Fruit fly (Drosophila melanogaster): Measurements from ENCODE around the gene nab.

Gene nab

dm6 chr3L:4122185-4122767 lies 38.5 kb downstream of the nab start, which contains the start of gene Chd64 (continued):
- TF ChIP-seq CG12942 (GFP tag; optimal IDR thresholded peaks at IDR 0.05) = no peak
- TF ChIP-seq CG32532 (GFP tag; IDR thresholded peaks at IDR 0.05) = no peak; the same call in none of the 2 replicates
- peak; percentile 67 for TF ChIP-seq CG2678 (tag; optimal IDR thresholded peaks at IDR 0.05)
- TF ChIP-seq CG4282 (GFP tag; optimal IDR thresholded peaks at IDR 0.05) = no peak
- peak; percentile 5 for TF ChIP-seq Sry-δ (GFP tag; optimal IDR thresholded peaks at IDR 0.05)
- TF ChIP-seq sqz (GFP tag; optimal IDR thresholded peaks at IDR 0.05) = no peak
- peak; percentile 68 for TF ChIP-seq CG10267 (tag; optimal IDR thresholded peaks at IDR 0.05)
- TF ChIP-seq eve (GFP tag; optimal IDR thresholded peaks at IDR 0.05) = peak in 1 of 2 experiments; percentile 86
- TF ChIP-seq ems (GFP tag; optimal IDR thresholded peaks at IDR 0.05) = no peak
- peak; percentile 58 for TF ChIP-seq Rfx (GFP tag; IDR thresholded peaks at IDR 0.05)
- TF ChIP-seq hth (optimal IDR thresholded peaks at IDR 0.05) = no peak
- no peak for TF ChIP-seq CG8765 (GFP tag; IDR thresholded peaks at IDR 0.05)
- TF ChIP-seq CG12769 (tag; optimal IDR thresholded peaks at IDR 0.05) = peak; percentile 93
- TF ChIP-seq Dbx (GFP tag; IDR thresholded peaks at IDR 0.05) = peak; percentile 77
- no peak for TF ChIP-seq dm (GFP tag; optimal IDR thresholded peaks at IDR 0.05)
- TF ChIP-seq D19A (tag; optimal IDR thresholded peaks at IDR 0.05) = no peak
- no peak; the same call in 2 of the 3 replicates for TF ChIP-seq Optix (GFP tag; IDR thresholded peaks at IDR 0.05)
- no peak for TF ChIP-seq fu2 (GFP tag; optimal IDR thresholded peaks at IDR 0.05)
- TF ChIP-seq CG7357 (GFP tag; IDR thresholded peaks at IDR 0.05) = no peak
- no peak for TF ChIP-seq Blimp-1 (GFP tag; optimal IDR thresholded peaks at IDR 0.05)
- TF ChIP-seq CG6813 (GFP tag; optimal IDR thresholded peaks at IDR 0.05) = peak; percentile 67
- no peak for TF ChIP-seq Tbp (GFP tag; optimal IDR thresholded peaks at IDR 0.05)
- no peak for TF ChIP-seq Mes4 (GFP tag; optimal IDR thresholded peaks at IDR 0.05)
- TF ChIP-seq CG7963 (GFP tag; IDR thresholded peaks at IDR 0.05; ENCODE audit: partially characterized antibody) = no peak
- TF ChIP-seq tgo (GFP tag; IDR thresholded peaks at IDR 0.05) = peak; percentile 46; the same call in 1 of the 3 replicates
- no peak for TF ChIP-seq da (GFP tag; optimal IDR thresholded peaks at IDR 0.05)
- TF ChIP-seq Jarid2 (GFP tag; optimal IDR thresholded peaks at IDR 0.05) = peak; percentile 90
- no peak for TF ChIP-seq p53 (GFP tag; optimal IDR thresholded peaks at IDR 0.05)
- TF ChIP-seq Usf (GFP tag; optimal IDR thresholded peaks at IDR 0.05) = no peak
- peak; percentile 91; the same call in 3 of the 4 replicates for TF ChIP-seq chinmo (GFP tag; IDR thresholded peaks at IDR 0.05; ENCODE audit: partially characterized antibody)
- peak; percentile 74 for TF ChIP-seq CG15514 (GFP tag; optimal IDR thresholded peaks at IDR 0.05)
- TF ChIP-seq CG12219 (GFP tag; optimal IDR thresholded peaks at IDR 0.05) = peak; percentile 55
- TF ChIP-seq NFAT (GFP tag; IDR thresholded peaks at IDR 0.05) = peak; percentile 44
- no peak for TF ChIP-seq Ssrp (tag; optimal IDR thresholded peaks at IDR 0.05)
- TF ChIP-seq crol (GFP tag; IDR thresholded peaks at IDR 0.05) = no peak; the same call in 1 of the 2 replicates
- no peak for TF ChIP-seq HLH3B (GFP tag; IDR thresholded peaks at IDR 0.05)
- no peak for TF ChIP-seq pum (GFP tag; optimal IDR thresholded peaks at IDR 0.05)
- no peak for TF ChIP-seq CG2129 (GFP tag; IDR thresholded peaks at IDR 0.05; ENCODE audit: partially characterized antibody)
- no peak for TF ChIP-seq HLHmδ (GFP tag; optimal IDR thresholded peaks at IDR 0.05)
- TF ChIP-seq CG13624 (GFP tag; optimal IDR thresholded peaks at IDR 0.05) = peak; percentile 49
- TF ChIP-seq tup (GFP tag; optimal IDR thresholded peaks at IDR 0.05) = peak; percentile 27
- TF ChIP-seq Pdp1 (GFP tag; optimal IDR thresholded peaks at IDR 0.05) = peak in 1 of 2 experiments; percentile 97
- no peak for TF ChIP-seq H2.0 (GFP tag; IDR thresholded peaks at IDR 0.05)
- peak; percentile 46 for TF ChIP-seq Deaf1 (tag; optimal IDR thresholded peaks at IDR 0.05)
- TF ChIP-seq B-H2 (GFP tag; optimal IDR thresholded peaks at IDR 0.05) = peak; percentile 75
- TF ChIP-seq Kr (GFP tag; optimal IDR thresholded peaks at IDR 0.05) = no peak
- TF ChIP-seq sens (GFP tag) = peak; percentile 47
- TF ChIP-seq CG10366 (GFP tag; IDR thresholded peaks at IDR 0.05) = no peak
- TF ChIP-seq Dip2 (GFP tag; IDR thresholded peaks at IDR 0.05) = no peak
- TF ChIP-seq z (GFP tag; IDR thresholded peaks at IDR 0.05) = no peak
- no peak for TF ChIP-seq CG9609 (GFP tag; optimal IDR thresholded peaks at IDR 0.05)

Measured in whole organism, embryonic.